Fruit fly (Drosophila melanogaster) whole organism, embryonic: ENCODE data around the gene CG4576.

Experiments used
- Awh ChIP-seq: fragments of 200-800 bp; sonication (Bioruptor generic); IDR thresholded peaks from 2 replicates; pipeline ENCODE4, ENCODE4 v1.3.6; 2022; ENCODE audit warnings: missing biosample characterization, missing genetic modification characterization
- CG10959 ChIP-seq: fragments of 200-800 bp; sonication (Bioruptor generic); IDR thresholded peaks from 2 replicates; pipeline ENCODE4 v1.3.6; 2022; ENCODE audit warnings: missing biosample characterization, missing genetic modification characterization
- CG12769 ChIP-seq: fragments of 200-800 bp; sonication (Bioruptor generic); optimal IDR thresholded peaks from 2 replicates; lab custom pipeline; 2019; ENCODE audit warnings: missing biosample characterization, mild to moderate bottlenecking, missing genetic modification characterization, moderate library complexity
- CG14050 ChIP-seq: fragments of 200-800 bp; sonication (Bioruptor generic); IDR thresholded peaks from 3 replicates; pipeline ENCODE4 v1.3.6; 2022; ENCODE audit warnings: missing biosample characterization, missing genetic modification characterization
- CG14860 ChIP-seq: fragments of 200-800 bp; sonication (Bioruptor generic); IDR thresholded peaks from 3 replicates; pipeline ENCODE4 v1.3.6; 2022; ENCODE audit warnings: missing biosample characterization, missing genetic modification characterization; ENCODE audit not compliant: partially characterized antibody
- CG17568 ChIP-seq: fragments of 200-800 bp; sonication (Bioruptor generic); optimal IDR thresholded peaks from 2 replicates; lab custom pipeline; 2018; ENCODE audit warnings: missing biosample characterization, mild to moderate bottlenecking, missing genetic modification characterization, moderate library complexity
- CG18262 ChIP-seq: fragments of 200-800 bp; optimal IDR thresholded peaks from 3 replicates; lab custom pipeline; 2019; ENCODE audit warnings: missing biosample characterization, mild to moderate bottlenecking, missing genetic modification characterization, moderate library complexity
- CG2889 ChIP-seq: fragments of 200-800 bp; sonication (Bioruptor generic); IDR thresholded peaks from 3 replicates; pipeline ENCODE4 v1.3.6; 2022; ENCODE audit warnings: missing biosample characterization, missing genetic modification characterization
- CG32532 ChIP-seq: fragments of 200-800 bp; sonication (Bioruptor generic); IDR thresholded peaks from 2 replicates; pipeline ENCODE4 v1.3.6; 2022; ENCODE audit warnings: missing biosample characterization, missing genetic modification characterization
- CG32772 ChIP-seq: fragments of 200-800 bp; sonication (Bioruptor generic); IDR thresholded peaks from 2 replicates; pipeline ENCODE4 v1.3.6; 2022; ENCODE audit warnings: missing biosample characterization, missing genetic modification characterization
- CG34422 ChIP-seq: fragments of 200-800 bp; sonication (Bioruptor generic); IDR thresholded peaks from 3 replicates; pipeline ENCODE4 v1.3.6; 2022; ENCODE audit warnings: missing biosample characterization, missing genetic modification characterization
- CG4424 ChIP-seq: fragments of 200-800 bp; sonication (Bioruptor generic); optimal IDR thresholded peaks from 3 replicates; lab custom pipeline; 2016; ENCODE audit warnings: missing biosample characterization, missing genetic modification characterization
- CG4730 ChIP-seq: fragments of 200-800 bp; sonication (Bioruptor generic); IDR thresholded peaks from 2 replicates; pipeline ENCODE4 v1.3.6; 2022; ENCODE audit warnings: missing biosample characterization, missing genetic modification characterization
- CG9609 ChIP-seq: fragments of 200-800 bp; sonication (Bioruptor generic); optimal IDR thresholded peaks from 3 replicates; lab custom pipeline; 2016; ENCODE audit warnings: missing biosample characterization, missing genetic modification characterization
- Camta ChIP-seq: fragments of 200-800 bp; sonication (Bioruptor generic); optimal IDR thresholded peaks from 2 replicates; lab custom pipeline; 2016; ENCODE audit warnings: missing biosample characterization, missing genetic modification characterization
- D ChIP-seq, 2 experiments: fragments of 200-800 bp in 1 of 2; fragments of >200 bp in 1 of 2; sonication (Bioruptor generic) in 1 of 2; optimal IDR thresholded peaks; 2 replicates in 1 of 2; 3 replicates in 1 of 2; lab custom pipeline; 2017; ENCODE audit warnings: mild to moderate bottlenecking in 1 of 2, missing biosample characterization in 1 of 2, missing genetic modification characterization in 1 of 2, missing genetic modification reagents in 1 of 2
- D19A ChIP-seq: fragments of 200-800 bp; optimal IDR thresholded peaks from 3 replicates; lab custom pipeline; 2019; ENCODE audit warnings: missing biosample characterization, mild to moderate bottlenecking, missing genetic modification characterization, moderate library complexity
- Dref ChIP-seq: fragments of 200-800 bp; sonication (Bioruptor generic); IDR thresholded peaks from 2 replicates; pipeline ENCODE4 v1.3.6; 2022; ENCODE audit warnings: missing biosample characterization, missing genetic modification characterization
- PHDP ChIP-seq: fragments of 200-800 bp; sonication (Bioruptor generic); optimal IDR thresholded peaks from 3 replicates; lab custom pipeline; 2018; ENCODE audit warnings: missing biosample characterization, mild to moderate bottlenecking, missing genetic modification characterization, moderate library complexity
- Pdp1 ChIP-seq, 2 experiments: fragments of 200-800 bp; sonication (Bioruptor generic); optimal IDR thresholded peaks; 3 replicates each; lab custom pipeline; 2016; ENCODE audit warnings: missing biosample characterization in 2 of 2, missing genetic modification characterization in 2 of 2, mild to moderate bottlenecking in 1 of 2, moderate library complexity in 1 of 2
- Rx ChIP-seq: fragments of 200-800 bp; sonication (Bioruptor generic); IDR thresholded peaks from 2 replicates; pipeline ENCODE4 v1.3.6; 2022; ENCODE audit warnings: missing biosample characterization, missing genetic modification characterization
- Sox102F ChIP-seq: fragments of 200-800 bp; sonication (Bioruptor generic); optimal IDR thresholded peaks from 2 replicates; lab custom pipeline; 2018; ENCODE audit warnings: missing biosample characterization, mild to moderate bottlenecking, missing genetic modification characterization, moderate library complexity
- Vsx1 ChIP-seq: fragments of 200-800 bp; sonication (Bioruptor generic); optimal IDR thresholded peaks from 2 replicates; lab custom pipeline; 2017; ENCODE audit warnings: missing biosample characterization, mild to moderate bottlenecking, missing genetic modification characterization, missing genetic modification reagents
- YL-1 ChIP-seq: fragments of 200-800 bp; sonication (Bioruptor generic); optimal IDR thresholded peaks from 3 replicates; lab custom pipeline; 2017; ENCODE audit warnings: missing biosample characterization, mild to moderate bottlenecking, missing genetic modification characterization
- amos ChIP-seq: fragments of 200-800 bp; sonication (Bioruptor generic); IDR thresholded peaks from 2 replicates; pipeline ENCODE4 v1.3.6; 2022; ENCODE audit warnings: missing biosample characterization, missing genetic modification characterization; ENCODE audit not compliant: partially characterized antibody
- cato ChIP-seq: fragments of 200-800 bp; sonication (Bioruptor generic); optimal IDR thresholded peaks from 2 replicates; lab custom pipeline; 2016; ENCODE audit warnings: missing biosample characterization, missing genetic modification characterization, borderline replicate concordance
- chinmo ChIP-seq: fragments of 200-800 bp; sonication (Bioruptor generic); IDR thresholded peaks from 4 replicates; pipeline ENCODE4 v1.3.6; 2022; ENCODE audit warnings: missing biosample characterization, missing genetic modification characterization; ENCODE audit not compliant: partially characterized antibody
- chn ChIP-seq: fragments of 200-800 bp; sonication (Bioruptor generic); optimal IDR thresholded peaks from 2 replicates; lab custom pipeline; 2016; ENCODE audit warnings: missing biosample characterization, missing genetic modification characterization
- croc ChIP-seq: fragments of 200-800 bp; sonication (Bioruptor generic); conservative IDR thresholded peaks from 3 replicates; pipeline ENCODE4 v1.3.6; 2022; ENCODE audit warnings: missing biosample characterization, missing genetic modification characterization
- dan ChIP-seq: fragments of 200-800 bp; sonication (Bioruptor generic); IDR thresholded peaks from 2 replicates; pipeline ENCODE4 v1.3.6; 2022; ENCODE audit warnings: missing biosample characterization, missing genetic modification characterization
- fd102C ChIP-seq: fragments of 200-800 bp; sonication (Bioruptor generic); optimal IDR thresholded peaks from 2 replicates; lab custom pipeline; 2018; ENCODE audit warnings: missing biosample characterization, mild to moderate bottlenecking, missing genetic modification characterization, moderate library complexity
- gro ChIP-seq: fragments of 200-800 bp; sonication (Bioruptor generic); optimal IDR thresholded peaks from 2 replicates; lab custom pipeline; 2016; ENCODE audit warnings: missing biosample characterization, missing genetic modification characterization
- kah ChIP-seq: fragments of 200-800 bp; sonication (Bioruptor generic); optimal IDR thresholded peaks from 2 replicates; lab custom pipeline; 2018; ENCODE audit warnings: missing biosample characterization, mild to moderate bottlenecking, missing genetic modification characterization
- lab ChIP-seq: fragments of 200-800 bp; sonication (Bioruptor generic); optimal IDR thresholded peaks from 3 replicates; lab custom pipeline; 2017; ENCODE audit warnings: missing biosample characterization, missing genetic modification characterization, mild to moderate bottlenecking, moderate library complexity, missing genetic modification reagents
- mirr ChIP-seq: fragments of 200-800 bp; sonication (Bioruptor generic); optimal IDR thresholded peaks from 3 replicates; lab custom pipeline; 2018; ENCODE audit warnings: missing biosample characterization, mild to moderate bottlenecking, missing genetic modification characterization
- nom ChIP-seq: fragments of 200-800 bp; sonication (Bioruptor generic); optimal IDR thresholded peaks from 2 replicates; lab custom pipeline; 2017; ENCODE audit warnings: missing biosample characterization, missing genetic modification characterization, mild to moderate bottlenecking, moderate library complexity, missing genetic modification reagents
- oc ChIP-seq: fragments of 200-800 bp; sonication (Bioruptor generic); optimal IDR thresholded peaks from 2 replicates; lab custom pipeline; 2018; ENCODE audit warnings: missing biosample characterization, mild to moderate bottlenecking, missing genetic modification characterization, moderate library complexity
- prd ChIP-seq, 3 experiments: fragments of >200 bp in 2 of 3; fragments of 200-800 bp in 1 of 3; sonication (Bioruptor generic) in 1 of 3; optimal IDR thresholded peaks in 2 of 3; IDR thresholded peaks in 1 of 3; 2 replicates in 2 of 3; 3 replicates in 1 of 3; pipeline versions ENCODE4 v1.3.6 to Lab custom; 2017 to 2022; ENCODE audit warnings: missing biosample characterization in 1 of 3, missing genetic modification characterization in 1 of 3
- pum ChIP-seq: fragments of 200-800 bp; sonication (Bioruptor generic); optimal IDR thresholded peaks from 2 replicates; lab custom pipeline; 2016; ENCODE audit warnings: missing biosample characterization, missing genetic modification characterization
- repo ChIP-seq: fragments of 200-800 bp; sonication (Bioruptor generic); optimal IDR thresholded peaks from 2 replicates; lab custom pipeline; 2016; ENCODE audit warnings: missing biosample characterization, missing genetic modification characterization
- shn ChIP-seq: fragments of 200-800 bp; sonication (Bioruptor generic); optimal IDR thresholded peaks from 3 replicates; lab custom pipeline; 2016; ENCODE audit warnings: missing biosample characterization, missing genetic modification characterization
- sna ChIP-seq: fragments of 200-800 bp; sonication (Bioruptor generic); IDR thresholded peaks from 2 replicates; pipeline ENCODE4 v1.3.6; 2022; ENCODE audit warnings: missing biosample characterization, missing genetic modification characterization; ENCODE audit not compliant: partially characterized antibody
- sr ChIP-seq: fragments of 200-800 bp; sonication (Bioruptor generic); IDR thresholded peaks from 3 replicates; pipeline ENCODE4 v1.3.6; 2022; ENCODE audit warnings: missing biosample characterization, missing genetic modification characterization
- trem ChIP-seq: fragments of 200-800 bp; optimal IDR thresholded peaks from 3 replicates; lab custom pipeline; 2019; ENCODE audit warnings: missing biosample characterization, mild to moderate bottlenecking, missing genetic modification characterization, moderate library complexity
- wor ChIP-seq: fragments of 200-800 bp; sonication (Bioruptor generic); IDR thresholded peaks from 2 replicates; pipeline ENCODE4 v1.3.6; 2022; ENCODE audit warnings: missing biosample characterization, missing genetic modification characterization

The CG4576 gene

dm6 chr3R:15857189-15857767 lies 31.7 kb downstream of the CG4576 start, which contains the start of gene Hmt-1 (continued):
- TF ChIP-seq sr (GFP tag; lab: Robert Waterston, UW) (no peak), Pdp1 (GFP tag; optimal IDR thresholded peaks at IDR 0.05; lab: Kevin White, UChicago) (peak in 1 of 2 experiments; percentile 93), CG14050 (GFP tag; lab: Robert Waterston, UW) (no peak), CG17568 (no peak), CG10959 (GFP tag; lab: Robert Waterston, UW) (no peak), croc (GFP tag; lab: Robert Waterston, UW) (no peak)

DNA sequence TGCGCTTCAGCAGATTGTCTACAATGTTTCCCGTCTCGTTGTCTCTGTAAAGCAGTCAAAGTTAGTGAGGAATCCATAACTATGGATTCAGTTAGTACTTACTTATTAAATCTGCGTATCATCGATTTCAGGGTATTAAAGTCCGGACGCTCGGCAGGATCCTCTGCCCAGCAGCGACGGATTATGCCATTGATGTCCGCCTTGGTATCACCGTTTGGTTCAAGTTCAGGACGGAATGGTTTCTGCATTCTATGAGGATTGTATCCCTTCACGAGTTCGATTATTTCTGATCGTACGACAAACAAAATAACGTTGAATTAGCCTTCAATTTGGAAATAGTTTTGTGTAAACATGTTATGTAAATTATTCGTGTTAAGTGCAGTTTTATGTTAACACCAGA lies 34.3 kb downstream of the CG4576 start, which contains the start of gene CG9632:
Gene CG9632, plus strand, starts transcription at position 301 of the 400 bp plus-strand sequence.
- no peak for TF ChIP-seq CG4730 (GFP tag; lab: Robert Waterston, UW)
- TF ChIP-seq CG9609 = no peak
- TF ChIP-seq YL-1 (GFP tag; lab: Kevin White, UChicago) = no peak
- no peak for TF ChIP-seq fd102C (GFP tag; lab: Kevin White, UChicago)
- TF ChIP-seq lab (GFP tag; lab: Kevin White, UChicago) = no peak
- no peak for TF ChIP-seq Dref (GFP tag; lab: Robert Waterston, UW)

DNA sequence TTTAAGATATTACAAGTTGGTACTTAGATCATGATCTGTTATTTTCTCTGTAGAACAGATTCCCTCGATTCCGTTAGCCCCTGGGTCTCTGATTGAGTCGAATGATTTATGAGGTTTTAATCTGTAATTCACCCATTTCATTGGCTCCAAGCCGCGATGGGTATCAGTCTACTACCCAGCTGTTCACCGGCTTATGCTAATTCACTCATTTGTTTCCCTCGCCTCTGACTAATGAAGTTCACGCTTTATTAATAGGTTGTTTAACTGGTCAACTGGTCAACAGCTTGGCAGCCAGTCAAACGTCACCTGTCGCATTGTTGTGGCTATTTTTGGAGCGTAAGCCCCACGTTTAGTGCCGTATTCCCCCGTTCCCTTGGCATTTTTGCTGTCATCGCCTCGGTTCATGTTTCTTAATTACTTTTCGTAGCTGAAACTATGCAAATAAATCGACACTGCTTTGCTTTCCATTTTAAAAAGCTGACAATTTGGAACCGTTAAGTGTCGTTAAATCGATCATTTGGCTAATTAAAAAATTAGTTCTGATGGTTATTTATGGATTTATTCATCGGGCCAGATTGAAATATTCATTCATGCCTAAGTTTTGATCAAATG lies 47.4 kb downstream of the CG4576 start:
- TF ChIP-seq CG12769 (tag; lab: Kevin White, UChicago) (peak; percentile 13), CG14860 (GFP tag; lab: Robert Waterston, UW) (no peak), D (optimal IDR thresholded peaks at IDR 0.05; lab: Kevin White, UChicago) (no peak), D (GFP tag; optimal IDR thresholded peaks at IDR 0.05; lab: Kevin White, UChicago) (no peak), amos (GFP tag; lab: Robert Waterston, UW) (no peak), CG32532 (GFP tag; lab: Robert Waterston, UW) (no peak), pum (GFP tag; lab: Kevin White, UChicago) (no peak), PHDP (tag; lab: Kevin White, UChicago) (no peak), Camta (no peak), sna (GFP tag; lab: Robert Waterston, UW) (no peak), CG32772 (GFP tag; lab: Robert Waterston, UW) (no peak), prd (optimal IDR thresholded peaks at IDR 0.05; lab: Kevin White, UChicago) (no peak), prd (GFP tag; IDR thresholded peaks at IDR 0.05; lab: Robert Waterston, UW) (no peak), shn (no peak), CG4424 (no peak), nom (GFP tag; lab: Kevin White, UChicago) (no peak), D19A (no peak), kah (GFP tag; lab: Kevin White, UChicago) (no peak), cato (GFP tag; lab: Kevin White, UChicago) (no peak), mirr (GFP tag; lab: Kevin White, UChicago) (no peak), oc (tag; lab: Kevin White, UChicago) (peak; percentile 56), Awh (GFP tag; lab: Robert Waterston, UW) (peak; percentile 77), Sox102F (GFP tag; lab: Kevin White, UChicago) (no peak), CG34422 (GFP tag; lab: Robert Waterston, UW) (no peak), Rx (GFP tag; lab: Robert Waterston, UW) (no peak), trem (no peak), Vsx1 (peak; percentile 22), chinmo (GFP tag; lab: Robert Waterston, UW) (0 out of 4 replicates have a peak, but pooled peaks have one; percentile 18), wor (no peak), repo (GFP tag; lab: Kevin White, UChicago) (no peak), gro (GFP tag; lab: Kevin White, UChicago) (peak; percentile 67), chn (GFP tag; lab: Kevin White, UChicago) (no peak), CG2889 (GFP tag; lab: Robert Waterston, UW) (no peak), dan (GFP tag; lab: Robert Waterston, UW) (no peak), CG18262 (tag; lab: Kevin White, UChicago) (no peak)
